Fruit fly (Drosophila melanogaster): ENCODE results near the gene CG31441.

The CG31441 gene

DNA sequence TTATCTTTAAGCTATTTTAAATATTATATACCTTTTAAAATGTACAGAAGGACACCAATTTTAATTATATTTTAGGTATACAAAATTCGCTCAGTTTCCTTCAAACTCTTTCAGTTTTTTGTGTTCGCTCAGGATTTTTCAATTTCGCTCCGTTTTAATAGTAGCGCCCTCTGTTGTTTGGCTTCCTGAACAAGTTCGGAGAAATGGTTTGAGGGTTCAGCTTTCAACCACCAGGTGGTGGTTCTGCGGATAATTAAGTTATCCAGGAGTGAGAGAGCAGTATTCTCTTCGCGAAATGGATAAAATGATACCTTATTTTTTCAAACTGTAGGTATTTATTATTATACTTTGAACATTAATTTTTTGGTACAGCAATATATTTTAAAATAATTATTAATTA, 32.9 kb downstream of the CG31441 start (continued):
- no peak for TF ChIP-seq CG1792 (GFP tag; optimal IDR thresholded peaks at IDR 0.05)
- TF ChIP-seq NK7.1 (GFP tag; optimal IDR thresholded peaks at IDR 0.05) = peak; percentile 41
- no peak for TF ChIP-seq CG13624 (GFP tag; optimal IDR thresholded peaks at IDR 0.05)
- TF ChIP-seq grau (tag; optimal IDR thresholded peaks at IDR 0.05) = no peak
- TF ChIP-seq Fer2 (tag; optimal IDR thresholded peaks at IDR 0.05) = peak; percentile 45
- no peak for TF ChIP-seq D19A (tag; optimal IDR thresholded peaks at IDR 0.05)
- TF ChIP-seq btn (GFP tag; optimal IDR thresholded peaks at IDR 0.05) = peak; percentile 56
- no peak for TF ChIP-seq Neu2 (GFP tag; optimal IDR thresholded peaks at IDR 0.05; ENCODE audit: borderline replicate concordance)
- TF ChIP-seq Rfx (GFP tag; IDR thresholded peaks at IDR 0.05) = no peak; the same call in 1 of the 2 replicates
- TF ChIP-seq ci (GFP tag; IDR thresholded peaks at IDR 0.05) = no peak; the same call in 1 of the 3 replicates
- peak; percentile 72 for TF ChIP-seq Sox100B (GFP tag; optimal IDR thresholded peaks at IDR 0.05)
- TF ChIP-seq CG18011 (GFP tag; optimal IDR thresholded peaks at IDR 0.05) = no peak
- no peak for TF ChIP-seq CG11696 (GFP tag; IDR thresholded peaks at IDR 0.05)
- TF ChIP-seq CG3995 (GFP tag; optimal IDR thresholded peaks at IDR 0.05) = no peak
- TF ChIP-seq CG8281 (tag; optimal IDR thresholded peaks at IDR 0.05) = peak; percentile 48
- TF ChIP-seq Ets65A (GFP tag) = no peak
- TF ChIP-seq Hsf (GFP tag; optimal IDR thresholded peaks at IDR 0.05) = peak; percentile 72
- no peak for TF ChIP-seq stc (GFP tag; IDR thresholded peaks at IDR 0.05)
- peak in 1 of 2 experiments; percentile 75 for TF ChIP-seq chif (GFP tag; optimal IDR thresholded peaks at IDR 0.05)
- no peak for TF ChIP-seq usp (GFP tag; optimal IDR thresholded peaks at IDR 0.05)
- TF ChIP-seq vfl (GFP tag; optimal IDR thresholded peaks at IDR 0.05) = no peak
- TF ChIP-seq Doc2 (GFP tag; IDR thresholded peaks at IDR 0.05) = no peak
- 0 out of 2 replicates have a peak, but pooled peaks have one; percentile 6 for TF ChIP-seq dimm (GFP tag; IDR thresholded peaks at IDR 0.05)
- TF ChIP-seq fd102C (GFP tag; optimal IDR thresholded peaks at IDR 0.05) = peak; percentile 86
- TF ChIP-seq CG30403 (GFP tag; optimal IDR thresholded peaks at IDR 0.05) = no peak
- TF ChIP-seq CG2120 (GFP tag; optimal IDR thresholded peaks at IDR 0.05) = no peak
- TF ChIP-seq CG1603 (tag; optimal IDR thresholded peaks at IDR 0.05) = peak; percentile 74
- TF ChIP-seq CG33557 (GFP tag; optimal IDR thresholded peaks at IDR 0.05) = peak; percentile 87
- TF ChIP-seq CG10462 (GFP tag; optimal IDR thresholded peaks at IDR 0.05) = peak; percentile 42
- peak; percentile 83 for TF ChIP-seq CG10979 (tag; optimal IDR thresholded peaks at IDR 0.05)
- TF ChIP-seq wor (GFP tag; IDR thresholded peaks at IDR 0.05) = no peak
- TF ChIP-seq TFAM (GFP tag; optimal IDR thresholded peaks at IDR 0.05) = peak; percentile 31
- peak; percentile 74 for TF ChIP-seq CG17568 (GFP tag; optimal IDR thresholded peaks at IDR 0.05)
- no peak for TF ChIP-seq C15 (GFP tag; IDR thresholded peaks at IDR 0.05)
- no peak for TF ChIP-seq pan (optimal IDR thresholded peaks at IDR 0.05)
- peak in 1 of 2 experiments; percentile 26 for TF ChIP-seq pan (GFP tag; optimal IDR thresholded peaks at IDR 0.05 in 1 of 2, IDR thresholded peaks at IDR 0.05 in 1 of 2)
- TF ChIP-seq seq (GFP tag; IDR thresholded peaks at IDR 0.05) = peak; percentile 45; the same call in 1 of the 2 replicates
- TF ChIP-seq bcd (GFP tag; optimal IDR thresholded peaks at IDR 0.05) = peak; percentile 50
- no peak for TF ChIP-seq eve (GFP tag; optimal IDR thresholded peaks at IDR 0.05)
- TF ChIP-seq HLHmδ (GFP tag; optimal IDR thresholded peaks at IDR 0.05) = peak; percentile 94
- peak; percentile 34; the same call in 1 of the 2 replicates for TF ChIP-seq NFAT (GFP tag; IDR thresholded peaks at IDR 0.05)
- TF ChIP-seq CG10267 (tag; optimal IDR thresholded peaks at IDR 0.05) = peak; percentile 66
- TF ChIP-seq knrl (GFP tag; IDR thresholded peaks at IDR 0.05; ENCODE audit: partially characterized antibody) = no peak
- TF ChIP-seq CG30431 (GFP tag; optimal IDR thresholded peaks at IDR 0.05) = peak; percentile 55
- no peak for TF ChIP-seq CG4404 (GFP tag; IDR thresholded peaks at IDR 0.05)
- no peak for TF ChIP-seq crol (GFP tag; IDR thresholded peaks at IDR 0.05)
- TF ChIP-seq CG9817 (tag; optimal IDR thresholded peaks at IDR 0.05) = peak; percentile 16
- no peak for TF ChIP-seq corto (GFP tag; optimal IDR thresholded peaks at IDR 0.05)
- no peak for TF ChIP-seq z (GFP tag; IDR thresholded peaks at IDR 0.05)
- TF ChIP-seq vvl (GFP tag; IDR thresholded peaks at IDR 0.05) = no peak
- no peak for TF ChIP-seq Hr78 (GFP tag; optimal IDR thresholded peaks at IDR 0.05)
- no peak for TF ChIP-seq CG43689 (GFP tag; IDR thresholded peaks at IDR 0.05)

Measured in whole organism, embryonic.